Worm (Caenorhabditis elegans): ENCODE results near the gene Y82E9BR.10.

Gene Y82E9BR.10

DNA sequence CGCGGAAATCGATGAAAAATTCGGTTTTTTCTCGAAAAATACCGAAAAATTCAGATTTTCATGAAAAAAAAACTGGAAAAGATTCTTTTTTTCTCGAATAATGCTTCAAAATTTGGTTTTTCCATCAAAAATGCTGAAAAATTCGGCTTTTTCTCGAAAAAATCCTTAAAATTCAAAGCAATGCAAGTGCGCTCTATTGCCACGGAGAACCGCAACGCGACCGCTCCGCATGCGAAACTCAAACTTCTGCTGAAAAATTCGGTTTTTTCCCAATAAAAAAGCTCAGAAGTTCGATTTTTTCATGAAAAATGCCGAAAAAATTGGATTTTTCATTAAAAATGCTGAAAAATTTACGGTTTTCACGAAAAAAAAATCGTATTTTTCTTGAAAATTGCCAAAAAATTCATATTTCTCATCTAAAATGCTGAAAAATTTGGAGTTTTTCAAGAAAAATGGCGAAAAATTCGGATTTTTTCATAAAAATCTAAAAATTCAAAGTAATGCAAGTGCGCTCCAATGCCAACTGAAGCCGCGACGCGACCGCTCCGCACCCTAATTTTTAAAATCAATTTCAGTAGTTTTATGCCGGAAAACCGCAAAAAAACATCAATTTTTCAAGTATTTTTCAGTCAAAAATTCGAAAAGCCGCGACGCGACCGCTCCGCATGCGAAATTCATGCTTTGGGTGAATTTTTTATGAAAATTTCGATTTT lies 37.9 kb upstream of the Y82E9BR.10 start:
- no peak for TF ChIP-seq sdc-2 (tag; optimal IDR thresholded peaks at IDR 0.05)
- TF ChIP-seq che-1 (tag; optimal IDR thresholded peaks at IDR 0.05): no peak
- TF ChIP-seq ceh-48 (tag; optimal IDR thresholded peaks at IDR 0.05): no peak
- TF ChIP-seq lin-11 (tag; optimal IDR thresholded peaks at IDR 0.05): no peak
- no peak for TF ChIP-seq hlh-30 (tag; optimal IDR thresholded peaks at IDR 0.05; ENCODE audit: insufficient read depth)
- no peak for TF ChIP-seq mec-3 (tag; optimal IDR thresholded peaks at IDR 0.05; ENCODE audit: borderline replicate concordance)
- no peak for TF ChIP-seq T23F11.4 (GFP tag; optimal IDR thresholded peaks at IDR 0.05)
- TF ChIP-seq ahr-1 (tag; optimal IDR thresholded peaks at IDR 0.05): no peak
- TF ChIP-seq ceh-6 (GFP tag; optimal IDR thresholded peaks at IDR 0.05): no peak
- no peak for TF ChIP-seq ref-2 (tag; optimal IDR thresholded peaks at IDR 0.05)
- TF ChIP-seq dve-1 (tag; optimal IDR thresholded peaks at IDR 0.05): no peak
- no peak for TF ChIP-seq sox-4 (tag; optimal IDR thresholded peaks at IDR 0.05)
- no peak for TF ChIP-seq elt-2 (tag; optimal IDR thresholded peaks at IDR 0.05)
- no peak for TF ChIP-seq ama-1 (optimal IDR thresholded peaks at IDR 0.05)
- no peak for TF ChIP-seq C38D4.7 (GFP tag; optimal IDR thresholded peaks at IDR 0.05)
- no peak for TF ChIP-seq unc-42 (tag; optimal IDR thresholded peaks at IDR 0.05)

ce11 chrIII:1409139-1409538 lies 33.7 kb upstream of the Y82E9BR.10 start, which contains the start of gene Y82E9BR.22:
TSS of gene Y82E9BR.22 (minus strand) at chrIII:1409239.
- TF ChIP-seq unc-55 (GFP tag; optimal IDR thresholded peaks at IDR 0.05): no peak

DNA sequence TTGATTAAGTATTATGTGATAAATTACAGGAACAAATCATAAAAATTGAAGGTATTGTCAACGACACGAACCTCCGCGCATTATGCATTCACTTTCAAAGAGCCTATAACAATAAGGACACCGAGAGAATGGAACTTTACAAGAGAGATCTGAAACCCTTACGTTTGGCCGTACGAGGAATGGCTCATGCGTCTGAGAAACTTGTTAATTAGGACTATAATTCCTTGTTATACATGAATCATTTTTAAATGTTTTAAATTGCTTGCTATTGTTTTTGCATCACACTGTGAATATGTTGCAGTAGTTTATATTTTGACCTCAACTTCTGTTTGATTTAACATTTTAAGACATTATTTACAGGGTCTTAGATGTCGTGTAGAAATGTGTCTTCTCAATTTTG lies 27.7 kb upstream of the Y82E9BR.10 start, which contains the start of gene pals-18:
TSS of gene pals-18 (plus strand) at position 301 of the 400 bp plus-strand sequence.
- TF ChIP-seq ceh-30 (tag; optimal IDR thresholded peaks at IDR 0.05) (no peak), ceh-22 (tag; optimal IDR thresholded peaks at IDR 0.05) (no peak), lin-11 (tag; optimal IDR thresholded peaks at IDR 0.05) (no peak), nhr-232 (tag; optimal IDR thresholded peaks at IDR 0.05) (no peak), ceh-6 (GFP tag; optimal IDR thresholded peaks at IDR 0.05) (no peak)

DNA sequence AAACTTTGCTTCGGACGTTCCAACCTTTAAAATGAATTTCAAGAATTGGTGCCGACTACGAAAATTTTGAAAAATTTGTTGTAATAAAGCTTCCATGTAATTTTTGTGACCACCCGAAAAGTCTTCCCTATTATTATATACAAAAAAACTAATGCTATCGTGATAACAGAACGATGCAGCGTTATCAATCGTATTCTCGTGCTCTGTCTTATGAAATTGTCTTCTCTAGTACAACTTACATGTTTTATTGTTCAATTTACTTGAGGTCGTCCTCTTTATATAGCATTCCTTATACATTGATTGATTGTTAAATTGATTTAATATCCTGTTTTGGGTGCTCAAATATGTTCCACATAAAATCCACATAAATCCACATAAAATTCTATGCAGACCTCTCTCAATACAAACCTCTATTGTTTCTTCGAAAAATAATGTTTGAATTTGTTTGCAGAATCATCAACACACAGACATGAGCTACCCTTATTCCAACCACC lies 26.2 kb upstream of the Y82E9BR.10 start, which contains the start of gene pals-19:
TSS of gene pals-19 (plus strand) at position 444 of the 494 bp plus-strand sequence.
- TF ChIP-seq pag-3 (tag; optimal IDR thresholded peaks at IDR 0.05; ENCODE audit: borderline replicate concordance) (no peak), ceh-45 (GFP tag; IDR thresholded peaks at IDR 0.05) (no peak), ceh-19 (GFP tag; optimal IDR thresholded peaks at IDR 0.05) (no peak), sox-2 (GFP tag; IDR thresholded peaks at IDR 0.05) (no peak), rnt-1 (tag; optimal IDR thresholded peaks at IDR 0.05) (no peak), nhr-11 (tag; optimal IDR thresholded peaks at IDR 0.05) (no peak)

DNA sequence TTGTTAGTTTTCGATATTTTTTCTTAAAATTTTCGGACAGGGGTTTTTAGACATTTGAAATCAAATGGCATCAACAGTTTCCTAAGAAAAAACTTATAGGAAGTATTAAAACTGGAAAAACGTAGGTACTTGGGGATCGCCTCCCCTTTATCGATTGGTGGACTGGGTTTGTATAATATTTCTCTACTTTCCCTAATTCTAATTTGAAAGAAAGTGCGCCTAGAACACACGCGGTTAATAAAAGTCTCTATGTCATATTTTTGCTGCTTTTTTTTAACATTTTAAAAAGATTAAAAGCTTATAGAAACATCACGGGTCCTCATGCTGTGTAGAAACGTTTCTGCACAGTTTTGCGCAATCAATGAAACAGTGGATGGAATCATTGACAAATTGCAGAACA lies 24.3 kb upstream of the Y82E9BR.10 start, which contains the start of gene pals-16:
TSS of gene pals-16 (plus strand) at position 301 of the 400 bp plus-strand sequence.
- TF ChIP-seq ama-1 (optimal IDR thresholded peaks at IDR 0.05): no peak
- TF ChIP-seq C38D4.7 (GFP tag; optimal IDR thresholded peaks at IDR 0.05): no peak
- no peak for TF ChIP-seq nfya-1 (tag; optimal IDR thresholded peaks at IDR 0.05)
- no peak for TF ChIP-seq hlh-15 (tag; optimal IDR thresholded peaks at IDR 0.05)
- TF ChIP-seq eyg-1 (tag; optimal IDR thresholded peaks at IDR 0.05): no peak
- TF ChIP-seq T23F11.4 (GFP tag; optimal IDR thresholded peaks at IDR 0.05): no peak
- no peak for TF ChIP-seq sox-2 (GFP tag; IDR thresholded peaks at IDR 0.05)
- TF ChIP-seq K02D7.2 (tag; optimal IDR thresholded peaks at IDR 0.05): no peak
- no peak for TF ChIP-seq ceh-45 (GFP tag; IDR thresholded peaks at IDR 0.05)
- no peak for TF ChIP-seq pha-4 (tag; optimal IDR thresholded peaks at IDR 0.05)
- TF ChIP-seq C08G9.2 (tag; optimal IDR thresholded peaks at IDR 0.05): no peak
- no peak for TF ChIP-seq ttx-3 (tag; optimal IDR thresholded peaks at IDR 0.05)
